Fruit fly (Drosophila melanogaster) whole organism, pupa: ENCODE measurements around the gene tos.

Source experiments
- CG12605 ChIP-seq: fragments of 200-800 bp; sonication (Bioruptor generic); IDR thresholded peaks from 2 replicates; pipeline ENCODE4 v1.3.6; 2022; ENCODE audit warnings: missing biosample characterization, missing genetic modification characterization
- CG13204 ChIP-seq: fragments of 200-800 bp; sonication (Bioruptor generic); optimal IDR thresholded peaks from 2 replicates; lab custom pipeline; 2018; ENCODE audit warnings: missing biosample characterization, mild to moderate bottlenecking, missing genetic modification characterization, moderate library complexity
- CG14655 ChIP-seq: fragments of 200-800 bp; sonication (Bioruptor generic); optimal IDR thresholded peaks from 3 replicates; lab custom pipeline; 2017; ENCODE audit warnings: mild to moderate bottlenecking, missing biosample characterization, missing genetic modification reagents, missing genetic modification characterization
- CG32121 ChIP-seq: fragments of 200-800 bp; sonication (Bioruptor generic); IDR thresholded peaks from 2 replicates; pipeline ENCODE4 v1.3.6; 2022; ENCODE audit warnings: missing biosample characterization, missing genetic modification characterization
- CG4496 ChIP-seq: fragments of 200-800 bp; sonication (Bioruptor generic); IDR thresholded peaks from 3 replicates; pipeline ENCODE4 v1.3.6; 2022; ENCODE audit warnings: missing biosample characterization, missing genetic modification characterization
- CG8159 ChIP-seq: fragments of 200-800 bp; sonication (Bioruptor generic); optimal IDR thresholded peaks from 3 replicates; lab custom pipeline; 2018; ENCODE audit warnings: missing biosample characterization, mild to moderate bottlenecking, missing genetic modification characterization, moderate library complexity
- CG9948 ChIP-seq: fragments of 200-800 bp; sonication (Bioruptor generic); optimal IDR thresholded peaks from 2 replicates; lab custom pipeline; 2018; ENCODE audit warnings: missing biosample characterization, mild to moderate bottlenecking, missing genetic modification characterization, moderate library complexity
- D1 ChIP-seq: fragments of 200-800 bp; sonication (Bioruptor generic); optimal IDR thresholded peaks from 2 replicates; lab custom pipeline; 2018; ENCODE audit warnings: missing biosample characterization, mild to moderate bottlenecking, missing genetic modification characterization, moderate library complexity
- EcR ChIP-seq: fragments of 200-800 bp; sonication (Bioruptor generic); optimal IDR thresholded peaks from 3 replicates; lab custom pipeline; 2019; ENCODE audit warnings: missing biosample characterization, missing genetic modification characterization, mild to moderate bottlenecking, moderate library complexity, missing genetic modification reagents
- Pif1A ChIP-seq: fragments of 200-800 bp; sonication (Bioruptor generic); optimal IDR thresholded peaks from 3 replicates; lab custom pipeline; 2016; ENCODE audit warnings: missing biosample characterization, missing genetic modification characterization
- Pif1B ChIP-seq: fragments of 200-800 bp; sonication (Bioruptor generic); optimal IDR thresholded peaks from 3 replicates; lab custom pipeline; 2016; ENCODE audit warnings: missing biosample characterization, missing genetic modification characterization
- Snoo ChIP-seq: fragments of 200-800 bp; sonication (Bioruptor generic); optimal IDR thresholded peaks from 3 replicates; lab custom pipeline; 2017; ENCODE audit warnings: missing biosample characterization, mild to moderate bottlenecking, missing genetic modification characterization, inconsistent platforms
- gl ChIP-seq: fragments of 200-800 bp; sonication (Bioruptor generic); optimal IDR thresholded peaks from 2 replicates; lab custom pipeline; 2018; ENCODE audit warnings: missing biosample characterization, mild to moderate bottlenecking, missing genetic modification characterization
- rn ChIP-seq: fragments of 200-800 bp; sonication (Bioruptor generic); IDR thresholded peaks from 2 replicates; pipeline ENCODE4 v1.3.6; 2022; ENCODE audit warnings: missing biosample characterization, missing genetic modification characterization

dm6 chr2L:18702721-18703488 lies 21.0 kb upstream of the tos start, which contains the start of the genes CG10376 and CG10343:
- TF ChIP-seq Snoo (tag; lab: Kevin White, UChicago): peak; percentile 81
- no peak for TF ChIP-seq CG13204
- TF ChIP-seq rn (GFP tag; lab: Robert Waterston, UW): peak; percentile 69
- TF ChIP-seq CG12605 (GFP tag; lab: Robert Waterston, UW): peak; percentile 54; the same call in 1 of the 2 replicates
- TF ChIP-seq gl (tag; lab: Kevin White, UChicago): no peak
- TF ChIP-seq CG9948 (tag; lab: Kevin White, UChicago): peak; percentile 89
- TF ChIP-seq CG4496 (GFP tag; lab: Robert Waterston, UW): peak; percentile 78; the same call in 2 of the 3 replicates
- peak; percentile 2 for TF ChIP-seq EcR
- no peak for TF ChIP-seq Pif1B
- no peak for TF ChIP-seq Pif1A (GFP tag; lab: Kevin White, UChicago)
- TF ChIP-seq CG8159 (tag; lab: Kevin White, UChicago): peak; percentile 91
- TF ChIP-seq CG14655 (GFP tag; lab: Kevin White, UChicago): peak; percentile 89
- peak; percentile 80 for TF ChIP-seq CG32121 (GFP tag; lab: Robert Waterston, UW)
- no peak for TF ChIP-seq D1 (tag; lab: Kevin White, UChicago)
